Worm (Caenorhabditis elegans) whole organism, L2 larva: Measurements from ENCODE around the gene F10A3.17.

Experiments
- R02D3.7 ChIP-seq: fragments of 150-350 bp; optimal IDR thresholded peaks from 2 replicates; lab custom pipeline; 2014; ENCODE audit warnings: missing biosample characterization, missing genetic modification characterization
- aly-2 ChIP-seq: fragments of 150-350 bp; optimal IDR thresholded peaks from 2 replicates; lab custom pipeline; 2014; ENCODE audit warnings: missing biosample characterization, missing genetic modification characterization
- ama-1 ChIP-seq: fragments of 150-350 bp; optimal IDR thresholded peaks from 2 replicates; lab custom pipeline; 2018; ENCODE audit warnings: inconsistent platforms
- elt-1 ChIP-seq: fragments of 150-350 bp; optimal IDR thresholded peaks from 2 replicates; lab custom pipeline; 2014; ENCODE audit warnings: missing biosample characterization, missing genetic modification characterization
- fos-1 ChIP-seq: fragments of 150-350 bp; optimal IDR thresholded peaks from 2 replicates; lab custom pipeline; 2014; ENCODE audit warnings: missing biosample characterization, missing genetic modification characterization
- lin-13 ChIP-seq: fragments of 150-350 bp; optimal IDR thresholded peaks from 2 replicates; lab custom pipeline; 2014; ENCODE audit warnings: missing biosample characterization, missing genetic modification reagents, missing genetic modification characterization
- lin-39 ChIP-seq: fragments of 150-350 bp; optimal IDR thresholded peaks from 2 replicates; lab custom pipeline; 2014; ENCODE audit warnings: missing biosample characterization, missing genetic modification reagents, missing genetic modification characterization
- mdl-1 ChIP-seq, 2 experiments: fragments of 150-350 bp in 1 of 2; sonication (generic microtip) in 1 of 2; optimal IDR thresholded peaks; 2 replicates each; lab custom pipeline; 2017; ENCODE audit warnings: missing biosample characterization in 2 of 2, missing genetic modification characterization in 2 of 2
- nhr-237 ChIP-seq: fragments of 150-350 bp; optimal IDR thresholded peaks from 2 replicates; lab custom pipeline; 2014; ENCODE audit warnings: missing biosample characterization, missing genetic modification characterization
- sma-9 ChIP-seq, 2 experiments: fragments of 150-350 bp in 1 of 2; sonication (generic microtip) in 1 of 2; optimal IDR thresholded peaks; 2 replicates each; lab custom pipeline; 2014 to 2016; ENCODE audit warnings: missing genetic modification characterization in 2 of 2, mild to moderate bottlenecking in 1 of 2, missing biosample characterization in 1 of 2, missing compliant biosample characterization in 1 of 2, missing genetic modification reagents in 1 of 2, moderate library complexity in 1 of 2
- snpc-4 ChIP-seq: fragments of 150-350 bp; optimal IDR thresholded peaks from 2 replicates; lab custom pipeline; 2014; ENCODE audit warnings: missing biosample characterization, missing genetic modification characterization
- unc-55 ChIP-seq: fragments of 150-350 bp; sonication (generic microtip); optimal IDR thresholded peaks from 3 replicates; lab custom pipeline; 2014; ENCODE audit warnings: missing biosample characterization, missing genetic modification reagents, missing genetic modification characterization
- unc-62 ChIP-seq: fragments of 150-350 bp; optimal IDR thresholded peaks from 2 replicates; lab custom pipeline; 2014; ENCODE audit warnings: missing biosample characterization, missing genetic modification reagents, missing genetic modification characterization

- TF ChIP-seq aly-2 (no peak), mdl-1 (tag; optimal IDR thresholded peaks at IDR 0.05; lab: Kevin White, UChicago) (no peak), elt-1 (tag; lab: Kevin White, UChicago) (no peak), lin-39 (no peak), fos-1 (tag; lab: Kevin White, UChicago) (no peak), unc-55 (GFP tag; lab: Kevin White, UChicago) (no peak), unc-62 (GFP tag; lab: Kevin White, UChicago) (no peak), lin-13 (GFP tag; lab: Kevin White, UChicago) (no peak), R02D3.7 (tag; lab: Kevin White, UChicago) (no peak), snpc-4 (tag; lab: Kevin White, UChicago) (no peak), ama-1 (lab: Kevin White, UChicago) (no peak), sma-9 (GFP tag; optimal IDR thresholded peaks at IDR 0.05; lab: Kevin White, UChicago) (no peak), sma-9 (tag; optimal IDR thresholded peaks at IDR 0.05; lab: Kevin White, UChicago) (no peak), nhr-237 (tag; lab: Kevin White, UChicago) (no peak)
Measured at ce11 chrV:16114237-16114636, 45.3 kb downstream of the F10A3.17 start, which contains the start of gene srxa-16.
